Worm (Caenorhabditis elegans) whole organism, young adult: Measurements from ENCODE around the gene blos-8.

Source experiments
- F39B2.1 ChIP-seq: fragments of 200-800 bp; sonication (Bioruptor generic); IDR thresholded peaks from 2 replicates; pipeline ENCODE4 v1.3.6; 2022; ENCODE audit warnings: missing genetic modification reagents, missing genetic modification characterization, missing compliant biosample characterization
- dox-1 ChIP-seq: fragments of 200-800 bp; sonication (Bioruptor generic); IDR thresholded peaks from 2 replicates; pipeline ENCODE4 v1.3.6; 2022; ENCODE audit warnings: missing genetic modification reagents, missing genetic modification characterization, missing compliant biosample characterization
- let-526 ChIP-seq: fragments of 200-800 bp; sonication (Bioruptor generic); IDR thresholded peaks from 2 replicates; pipeline ENCODE4 v1.3.6; 2022; ENCODE audit warnings: missing genetic modification reagents, missing genetic modification characterization, missing compliant biosample characterization
- let-607 ChIP-seq, 2 experiments: fragments of 200-800 bp in 1 of 2; sonication (Bioruptor generic) in 1 of 2; sonication (generic microtip) in 1 of 2; optimal IDR thresholded peaks; 2 replicates each; lab custom pipeline; 2016 to 2018; ENCODE audit warnings: mild to moderate bottlenecking in 2 of 2, missing compliant biosample characterization in 2 of 2, missing genetic modification characterization in 2 of 2, moderate library complexity in 2 of 2, missing genotype in 1 of 2
- snpc-4 ChIP-seq, 5 experiments: fragments of 150-350 bp in 1 of 5; sonication (generic microtip) in 4 of 5; optimal IDR thresholded peaks; 2 replicates each; lab custom pipeline; 2014 to 2018; ENCODE audit warnings: missing genetic modification characterization in 5 of 5, missing biosample characterization in 3 of 5, antibody characterized with exemption in 2 of 5, mild to moderate bottlenecking in 2 of 5, missing compliant biosample characterization in 2 of 5, missing genotype in 2 of 5, moderate library complexity in 2 of 5, missing genetic modification reagents in 1 of 5
- ztf-18 ChIP-seq: sonication (generic microtip); optimal IDR thresholded peaks from 2 replicates; lab custom pipeline; 2016; ENCODE audit warnings: missing genotype, mild to moderate bottlenecking, missing genetic modification characterization, missing compliant biosample characterization

- no peak for TF ChIP-seq dox-1
- TF ChIP-seq let-526 (GFP tag; lab: Robert Waterston, UW): no peak
- no peak for TF ChIP-seq ztf-18 (tag; lab: Kevin White, UChicago)
- no peak for TF ChIP-seq F39B2.1
- no peak for TF ChIP-seq let-607 (tag; optimal IDR thresholded peaks at IDR 0.05; lab: Kevin White, UChicago)
- TF ChIP-seq snpc-4 (GFP tag; optimal IDR thresholded peaks at IDR 0.05; lab: Kevin White, UChicago): no peak
- TF ChIP-seq snpc-4 (tag; optimal IDR thresholded peaks at IDR 0.05; lab: Kevin White, UChicago): no peak
These were observed 35.0 kb upstream of the blos-8 start, which contains the start of gene sprr-1 for ce11 chrX:15466032-15466431.
